Fruit fly (Drosophila melanogaster) whole organism, embryonic: ENCODE measurements around the gene waw.

Experiments
- CG11696 ChIP-seq: fragments of 200-800 bp; sonication (Bioruptor generic); IDR thresholded peaks from 2 replicates; pipeline ENCODE4 v1.3.6; 2022; ENCODE audit warnings: missing biosample characterization, missing genetic modification characterization
- CG12236 ChIP-seq: fragments of 200-800 bp; sonication (Bioruptor generic); optimal IDR thresholded peaks from 2 replicates; lab custom pipeline; 2016; ENCODE audit warnings: missing biosample characterization, missing genetic modification characterization
- CG13775 ChIP-seq: fragments of 200-800 bp; sonication (Bioruptor generic); optimal IDR thresholded peaks from 3 replicates; lab custom pipeline; 2017; ENCODE audit warnings: missing biosample characterization, mild to moderate bottlenecking, missing genetic modification characterization
- CG14014 ChIP-seq: fragments of 200-800 bp; sonication (Bioruptor generic); IDR thresholded peaks from 2 replicates; pipeline ENCODE4 v1.3.6; 2022; ENCODE audit warnings: missing biosample characterization, missing genetic modification characterization
- CG2129 ChIP-seq: fragments of 200-800 bp; sonication (Bioruptor generic); IDR thresholded peaks from 2 replicates; pipeline ENCODE4 v1.3.6; 2022; ENCODE audit warnings: missing biosample characterization, missing genetic modification characterization; ENCODE audit not compliant: partially characterized antibody
- CG2202 ChIP-seq: fragments of 200-800 bp; sonication (Bioruptor generic); optimal IDR thresholded peaks from 2 replicates; lab custom pipeline; 2018; ENCODE audit warnings: missing biosample characterization, mild to moderate bottlenecking, missing genetic modification characterization
- CG3847 ChIP-seq: fragments of 200-800 bp; sonication (Bioruptor generic); IDR thresholded peaks from 2 replicates; pipeline ENCODE4 v1.3.6; 2022; ENCODE audit warnings: missing biosample characterization, missing genetic modification characterization
- CG4328 ChIP-seq: fragments of 200-800 bp; sonication (Bioruptor generic); optimal IDR thresholded peaks from 3 replicates; lab custom pipeline; 2017; ENCODE audit warnings: missing biosample characterization, missing genetic modification reagents, missing genetic modification characterization
- CG4617 ChIP-seq: fragments of 200-800 bp; sonication (Bioruptor generic); optimal IDR thresholded peaks from 3 replicates; lab custom pipeline; 2016; ENCODE audit warnings: missing biosample characterization, missing genetic modification characterization, borderline replicate concordance
- CG4730 ChIP-seq: fragments of 200-800 bp; sonication (Bioruptor generic); IDR thresholded peaks from 2 replicates; pipeline ENCODE4 v1.3.6; 2022; ENCODE audit warnings: missing biosample characterization, missing genetic modification characterization
- CG4820 ChIP-seq: fragments of 200-800 bp; sonication (Bioruptor generic); optimal IDR thresholded peaks from 3 replicates; lab custom pipeline; 2016; ENCODE audit warnings: missing biosample characterization, missing genetic modification characterization
- CG5245 ChIP-seq: fragments of 200-800 bp; sonication (Bioruptor generic); optimal IDR thresholded peaks from 3 replicates; lab custom pipeline; 2016; ENCODE audit warnings: missing biosample characterization, missing genetic modification characterization
- CG6813 ChIP-seq: fragments of 200-800 bp; sonication (Bioruptor generic); optimal IDR thresholded peaks from 2 replicates; lab custom pipeline; 2017; ENCODE audit warnings: missing biosample characterization, missing genetic modification characterization, mild to moderate bottlenecking, moderate library complexity, missing genetic modification reagents
- CG8290 ChIP-seq, 3 experiments: fragments of 200-800 bp; sonication (Bioruptor generic); optimal IDR thresholded peaks; 2 replicates each; lab custom pipeline; 2016 to 2019; ENCODE audit warnings: missing biosample characterization in 3 of 3, missing genetic modification characterization in 3 of 3, mild to moderate bottlenecking in 2 of 3, moderate library complexity in 1 of 3
- CG9437 ChIP-seq: fragments of 200-800 bp; sonication (Bioruptor generic); optimal IDR thresholded peaks from 2 replicates; lab custom pipeline; 2018; ENCODE audit warnings: missing biosample characterization, mild to moderate bottlenecking, missing genetic modification characterization
- CG9876 ChIP-seq: fragments of 200-800 bp; sonication (Bioruptor generic); optimal IDR thresholded peaks from 2 replicates; lab custom pipeline; 2016; ENCODE audit warnings: missing biosample characterization, missing genetic modification characterization
- Dref ChIP-seq: fragments of 200-800 bp; sonication (Bioruptor generic); IDR thresholded peaks from 2 replicates; pipeline ENCODE4 v1.3.6; 2022; ENCODE audit warnings: missing biosample characterization, missing genetic modification characterization
- ERR ChIP-seq: fragments of 200-800 bp; sonication (Bioruptor generic); optimal IDR thresholded peaks from 2 replicates; lab custom pipeline; 2016; ENCODE audit warnings: missing biosample characterization, missing genetic modification characterization
- Fer2 ChIP-seq: fragments of 200-800 bp; sonication (Bioruptor generic); optimal IDR thresholded peaks from 2 replicates; lab custom pipeline; 2018; ENCODE audit warnings: missing biosample characterization, mild to moderate bottlenecking, missing genetic modification characterization, moderate library complexity
- HLHmδ ChIP-seq: fragments of 200-800 bp; sonication (Bioruptor generic); optimal IDR thresholded peaks from 2 replicates; lab custom pipeline; 2018; ENCODE audit warnings: missing biosample characterization, mild to moderate bottlenecking, missing genetic modification characterization, moderate library complexity
- MTF-1 ChIP-seq: fragments of 200-800 bp; sonication (Bioruptor generic); optimal IDR thresholded peaks from 2 replicates; lab custom pipeline; 2018; ENCODE audit warnings: missing biosample characterization, mild to moderate bottlenecking, missing genetic modification characterization, borderline replicate concordance
- Med ChIP-seq: fragments of 200-800 bp; sonication (Bioruptor generic); peaks from one replicate; lab custom pipeline; 2016; ENCODE audit warnings: missing biosample characterization, missing genetic modification characterization, mild to moderate bottlenecking, inconsistent platforms, moderate library complexity
- Neu2 ChIP-seq: fragments of 200-800 bp; sonication (Bioruptor generic); optimal IDR thresholded peaks from 3 replicates; lab custom pipeline; 2016; ENCODE audit warnings: missing biosample characterization, missing genetic modification characterization, borderline replicate concordance
- Side ChIP-seq: fragments of 200-800 bp; sonication (Bioruptor generic); optimal IDR thresholded peaks from 2 replicates; lab custom pipeline; 2016; ENCODE audit warnings: missing biosample characterization, missing genetic modification characterization
- Tbp ChIP-seq: fragments of >200 bp; optimal IDR thresholded peaks from 2 replicates; lab custom pipeline; 2018; ENCODE audit warnings: missing biosample characterization, missing genetic modification characterization
- Xbp1 ChIP-seq: fragments of 200-800 bp; sonication (Bioruptor generic); optimal IDR thresholded peaks from 3 replicates; lab custom pipeline; 2016; ENCODE audit warnings: missing biosample characterization, mild to moderate bottlenecking, missing genetic modification characterization
- ac ChIP-seq: fragments of 200-800 bp; sonication (Bioruptor generic); optimal IDR thresholded peaks from 3 replicates; lab custom pipeline; 2017; ENCODE audit warnings: missing biosample characterization, mild to moderate bottlenecking, missing genetic modification characterization
- ara ChIP-seq: fragments of 200-800 bp; sonication (Bioruptor generic); IDR thresholded peaks from 2 replicates; pipeline ENCODE4 v1.3.6; 2022; ENCODE audit warnings: missing biosample characterization, missing genetic modification characterization
- ase ChIP-seq: fragments of 200-800 bp; sonication (Bioruptor generic); IDR thresholded peaks from 3 replicates; pipeline ENCODE4 v1.3.6; 2022; ENCODE audit warnings: missing biosample characterization, missing genetic modification characterization
- bsh ChIP-seq, 2 experiments: fragments of 200-800 bp; sonication (Bioruptor generic); optimal IDR thresholded peaks; 2 replicates each; lab custom pipeline; 2017 to 2018; ENCODE audit warnings: mild to moderate bottlenecking in 2 of 2, missing biosample characterization in 2 of 2, missing genetic modification characterization in 2 of 2, moderate library complexity in 1 of 2
- crol ChIP-seq: fragments of 200-800 bp; sonication (Bioruptor generic); IDR thresholded peaks from 2 replicates; pipeline ENCODE4 v1.3.6; 2022; ENCODE audit warnings: missing biosample characterization, missing genetic modification characterization
- dysf ChIP-seq: fragments of 200-800 bp; sonication (Bioruptor generic); IDR thresholded peaks from 3 replicates; pipeline ENCODE4 v1.3.6; 2022; ENCODE audit warnings: missing biosample characterization, missing genetic modification characterization
- emc ChIP-seq: fragments of 200-800 bp; sonication (Bioruptor generic); optimal IDR thresholded peaks from 2 replicates; lab custom pipeline; 2016; ENCODE audit warnings: missing biosample characterization, missing genetic modification characterization
- en ChIP-seq: fragments of 200-800 bp; sonication (Bioruptor generic); optimal IDR thresholded peaks from 2 replicates; lab custom pipeline; 2016; ENCODE audit warnings: missing biosample characterization, missing genetic modification characterization
- ftz-f1 ChIP-seq: fragments of 200-800 bp; sonication (Bioruptor generic); optimal IDR thresholded peaks from 2 replicates; lab custom pipeline; 2016; ENCODE audit warnings: missing biosample characterization, missing genetic modification characterization
- kni ChIP-seq: fragments of 200-800 bp; sonication (Bioruptor generic); optimal IDR thresholded peaks from 3 replicates; lab custom pipeline; 2017; ENCODE audit warnings: mild to moderate bottlenecking, missing biosample characterization, missing genetic modification reagents, missing genetic modification characterization
- lab ChIP-seq: fragments of 200-800 bp; sonication (Bioruptor generic); optimal IDR thresholded peaks from 3 replicates; lab custom pipeline; 2017; ENCODE audit warnings: missing biosample characterization, missing genetic modification characterization, mild to moderate bottlenecking, moderate library complexity, missing genetic modification reagents
- nau ChIP-seq: fragments of 200-800 bp; sonication (Bioruptor generic); optimal IDR thresholded peaks from 3 replicates; lab custom pipeline; 2017; ENCODE audit warnings: missing biosample characterization, mild to moderate bottlenecking, missing genetic modification characterization, missing genetic modification reagents
- nom ChIP-seq: fragments of 200-800 bp; sonication (Bioruptor generic); optimal IDR thresholded peaks from 2 replicates; lab custom pipeline; 2017; ENCODE audit warnings: missing biosample characterization, missing genetic modification characterization, mild to moderate bottlenecking, moderate library complexity, missing genetic modification reagents
- onecut ChIP-seq: fragments of 200-800 bp; sonication (Bioruptor generic); IDR thresholded peaks from 2 replicates; pipeline ENCODE4 v1.3.6; 2022; ENCODE audit warnings: missing biosample characterization, missing genetic modification characterization
- otp ChIP-seq: fragments of 200-800 bp; sonication (Bioruptor generic); IDR thresholded peaks from 3 replicates; pipeline ENCODE4, ENCODE4 v1.3.6; 2022; ENCODE audit warnings: missing biosample characterization, missing genetic modification characterization
- pros ChIP-seq: fragments of 200-800 bp; sonication (Bioruptor generic); optimal IDR thresholded peaks from 3 replicates; lab custom pipeline; 2019; ENCODE audit warnings: missing biosample characterization, mild to moderate bottlenecking, missing genetic modification characterization, moderate library complexity
- pzg ChIP-seq: fragments of 200-800 bp; sonication (Bioruptor generic); optimal IDR thresholded peaks from 3 replicates; lab custom pipeline; 2018; ENCODE audit warnings: missing biosample characterization, mild to moderate bottlenecking, missing genetic modification characterization, moderate library complexity
- sd ChIP-seq: fragments of 200-800 bp; sonication (Bioruptor generic); optimal IDR thresholded peaks from 3 replicates; lab custom pipeline; 2018; ENCODE audit warnings: missing biosample characterization, mild to moderate bottlenecking, missing genetic modification characterization, moderate library complexity
- so ChIP-seq: fragments of 200-800 bp; sonication (Bioruptor generic); IDR thresholded peaks from 3 replicates; pipeline ENCODE4 v1.3.6; 2022; ENCODE audit warnings: missing biosample characterization, missing genetic modification characterization
- stc ChIP-seq: fragments of 200-800 bp; sonication (Bioruptor generic); IDR thresholded peaks from 2 replicates; pipeline ENCODE4 v1.3.6; 2022; ENCODE audit warnings: missing biosample characterization, missing genetic modification characterization
- tap ChIP-seq: fragments of 200-800 bp; optimal IDR thresholded peaks from 3 replicates; lab custom pipeline; 2019; ENCODE audit warnings: missing biosample characterization, mild to moderate bottlenecking, missing genetic modification characterization, moderate library complexity
- tio ChIP-seq: fragments of 200-800 bp; sonication (Bioruptor generic); optimal IDR thresholded peaks from 2 replicates; lab custom pipeline; 2017; ENCODE audit warnings: missing biosample characterization, missing genetic modification characterization, inconsistent platforms
- tll ChIP-seq, 2 experiments: fragments of 200-800 bp in 1 of 2; fragments of >200 bp in 1 of 2; sonication (Bioruptor generic) in 1 of 2; optimal IDR thresholded peaks; 2 replicates each; lab custom pipeline; 2017 to 2019; ENCODE audit warnings: missing biosample characterization in 2 of 2, missing genetic modification characterization in 2 of 2, mild to moderate bottlenecking in 1 of 2, moderate library complexity in 1 of 2
- ttk ChIP-seq: fragments of 200-800 bp; sonication (Bioruptor generic); IDR thresholded peaks from 2 replicates; pipeline ENCODE4 v2.1.2; 2022; ENCODE audit warnings: missing biosample characterization, missing genetic modification characterization

Gene waw

dm6 chrX:21368410-21368918 is 5.6 kb downstream of the waw start (continued):
- no peak for TF ChIP-seq CG12236
- no peak for TF ChIP-seq Dref (GFP tag; lab: Robert Waterston, UW)
- no peak for TF ChIP-seq CG4730 (GFP tag; lab: Robert Waterston, UW)
- TF ChIP-seq pros (GFP tag; lab: Kevin White, UChicago): no peak
- TF ChIP-seq Side: no peak
- no peak for TF ChIP-seq onecut (GFP tag; lab: Robert Waterston, UW)
- TF ChIP-seq Med (GFP tag; lab: Kevin White, UChicago): peak; percentile 32
- TF ChIP-seq tll (GFP tag; optimal IDR thresholded peaks at IDR 0.05; lab: Kevin White, UChicago): no peak
- no peak for TF ChIP-seq en (GFP tag; lab: Kevin White, UChicago)
- no peak for TF ChIP-seq otp (GFP tag; lab: Robert Waterston, UW)
- TF ChIP-seq CG4820 (GFP tag; lab: Kevin White, UChicago): no peak
- TF ChIP-seq CG8290 (GFP tag; optimal IDR thresholded peaks at IDR 0.05; lab: Kevin White, UChicago): no peak
- peak in 1 of 2 experiments; percentile 56 for TF ChIP-seq CG8290 (tag; optimal IDR thresholded peaks at IDR 0.05; lab: Kevin White, UChicago)
- TF ChIP-seq tap (tag; lab: Kevin White, UChicago): no peak
- no peak for TF ChIP-seq dysf (GFP tag; lab: Robert Waterston, UW)
- TF ChIP-seq pzg (GFP tag; lab: Kevin White, UChicago): peak; percentile 17
- TF ChIP-seq CG2202 (tag; lab: Kevin White, UChicago): no peak
- TF ChIP-seq crol (GFP tag; lab: Robert Waterston, UW): peak; percentile 73
- no peak for TF ChIP-seq ara
- TF ChIP-seq Tbp: no peak
- no peak for TF ChIP-seq CG5245 (GFP tag; lab: Kevin White, UChicago)
- peak; percentile 48 for TF ChIP-seq nau (GFP tag; lab: Kevin White, UChicago)
- no peak for TF ChIP-seq CG2129 (GFP tag; lab: Robert Waterston, UW)
- TF ChIP-seq ftz-f1: peak; percentile 98
- no peak for TF ChIP-seq CG14014 (GFP tag; lab: Robert Waterston, UW)
- no peak for TF ChIP-seq lab (GFP tag; lab: Kevin White, UChicago)
- peak; percentile 11 for TF ChIP-seq nom (GFP tag; lab: Kevin White, UChicago)
- no peak for TF ChIP-seq CG6813 (GFP tag; lab: Kevin White, UChicago)
- peak; percentile 20; the same call in 1 of the 2 replicates for TF ChIP-seq CG3847 (GFP tag; lab: Robert Waterston, UW)
- TF ChIP-seq Xbp1 (GFP tag; lab: Kevin White, UChicago): no peak
- no peak for TF ChIP-seq MTF-1 (GFP tag; lab: Kevin White, UChicago)
- peak; percentile 73 for TF ChIP-seq kni (GFP tag; lab: Kevin White, UChicago)
- TF ChIP-seq Fer2: no peak
- no peak for TF ChIP-seq CG11696 (GFP tag; lab: Robert Waterston, UW)
- TF ChIP-seq CG9437 (GFP tag; lab: Kevin White, UChicago): no peak
- TF ChIP-seq HLHmδ (GFP tag; lab: Kevin White, UChicago): no peak
- no peak for TF ChIP-seq so (GFP tag; lab: Robert Waterston, UW)
- TF ChIP-seq Neu2 (GFP tag; lab: Kevin White, UChicago): no peak
- no peak for TF ChIP-seq CG4617 (GFP tag; lab: Kevin White, UChicago)
- peak; percentile 2 for TF ChIP-seq ac (GFP tag; lab: Kevin White, UChicago)
- no peak for TF ChIP-seq ERR (GFP tag; lab: Kevin White, UChicago)
- TF ChIP-seq tio (GFP tag; lab: Kevin White, UChicago): no peak
- peak in 1 of 2 experiments; percentile 30 for TF ChIP-seq bsh (GFP tag; optimal IDR thresholded peaks at IDR 0.05; lab: Kevin White, UChicago)
- no peak for TF ChIP-seq CG9876
- TF ChIP-seq stc (GFP tag; lab: Robert Waterston, UW): no peak
- TF ChIP-seq emc (GFP tag; lab: Kevin White, UChicago): no peak
- no peak for TF ChIP-seq ttk (GFP tag; lab: Robert Waterston, UW)
- TF ChIP-seq ase (GFP tag; lab: Robert Waterston, UW): 0 out of 3 replicates have a peak, but pooled peaks have one; percentile 21
- TF ChIP-seq CG4328 (GFP tag; lab: Kevin White, UChicago): no peak
- TF ChIP-seq CG13775 (GFP tag; lab: Kevin White, UChicago): no peak
- peak; percentile 95 for TF ChIP-seq sd (tag; lab: Kevin White, UChicago)
